Fruit fly (Drosophila melanogaster): ENCODE measurements around the gene Recs1.

The Recs1 gene

dm6 chr3R:14122347-14122812 is 31.2 kb downstream of the Recs1 start, which contains the start of the genes Abi and twf (continued):
- TF ChIP-seq CG14014 (GFP tag; IDR thresholded peaks at IDR 0.05) (peak; percentile 54; the same call in 1 of the 2 replicates), CG15073 (GFP tag; optimal IDR thresholded peaks at IDR 0.05) (no peak), CG9609 (GFP tag; optimal IDR thresholded peaks at IDR 0.05) (peak; percentile 45), Spps (tag; optimal IDR thresholded peaks at IDR 0.05) (peak; percentile 29), B-H2 (GFP tag; optimal IDR thresholded peaks at IDR 0.05) (peak; percentile 72), PHDP (tag; optimal IDR thresholded peaks at IDR 0.05) (peak; percentile 74), Aef1 (GFP tag; IDR thresholded peaks at IDR 0.05) (peak; percentile 68), CG16815 (GFP tag; optimal IDR thresholded peaks at IDR 0.05) (peak; percentile 43), CG6683 (GFP tag; optimal IDR thresholded peaks at IDR 0.05) (peak; percentile 22), bsh (GFP tag; optimal IDR thresholded peaks at IDR 0.05) (peak in 1 of 2 experiments; percentile 62), ci (GFP tag; IDR thresholded peaks at IDR 0.05) (no peak; the same call in 2 of the 3 replicates), fru (optimal IDR thresholded peaks at IDR 0.05) (no peak), CG12391 (tag; optimal IDR thresholded peaks at IDR 0.05) (peak; percentile 87), bcd (GFP tag; optimal IDR thresholded peaks at IDR 0.05) (peak; percentile 59), toy (GFP tag; IDR thresholded peaks at IDR 0.05) (no peak), lola (GFP tag; optimal IDR thresholded peaks at IDR 0.05) (peak in 1 of 3 experiments; percentile 63), CG10565 (GFP tag; optimal IDR thresholded peaks at IDR 0.05) (no peak), lmd (GFP tag; IDR thresholded peaks at IDR 0.05) (peak; percentile 54), ERR (GFP tag; optimal IDR thresholded peaks at IDR 0.05) (peak; percentile 47), dpn (GFP tag; optimal IDR thresholded peaks at IDR 0.05) (peak; percentile 75 to 80), Atf-2 (GFP tag; optimal IDR thresholded peaks at IDR 0.05) (peak; percentile 6), lbe (GFP tag; optimal IDR thresholded peaks at IDR 0.05) (peak; percentile 73), MESR4 (GFP tag; optimal IDR thresholded peaks at IDR 0.05) (peak; percentile 24), CG42726 (GFP tag; IDR thresholded peaks at IDR 0.05; ENCODE audit: partially characterized antibody) (no peak), CG11085 (GFP tag; IDR thresholded peaks at IDR 0.05) (no peak), Xrp1 (GFP tag; IDR thresholded peaks at IDR 0.05) (peak; percentile 72; the same call in 1 of the 2 replicates), Sox102F (GFP tag; optimal IDR thresholded peaks at IDR 0.05) (peak; percentile 63), sc (optimal IDR thresholded peaks at IDR 0.05) (no peak), sc (GFP tag; optimal IDR thresholded peaks at IDR 0.05) (peak; percentile 28), CG2678 (tag; optimal IDR thresholded peaks at IDR 0.05) (no peak), CG6689 (GFP tag; IDR thresholded peaks at IDR 0.05) (peak; percentile 72), pum (GFP tag; optimal IDR thresholded peaks at IDR 0.05) (peak; percentile 45), rib (GFP tag; IDR thresholded peaks at IDR 0.05) (0 out of 2 replicates have a peak, but pooled peaks have one; percentile 37), Lhr (GFP tag; optimal IDR thresholded peaks at IDR 0.05) (peak; percentile 42), GATAe (GFP tag; conservative IDR thresholded peaks at IDR 0.05) (no peak), CG11093 (GFP tag; IDR thresholded peaks at IDR 0.05) (no peak), Sry-β (GFP tag; optimal IDR thresholded peaks at IDR 0.05) (peak; percentile 89), eve (GFP tag; optimal IDR thresholded peaks at IDR 0.05) (no peak), Gsc (GFP tag; IDR thresholded peaks at IDR 0.05) (no peak), CG6272 (GFP tag; IDR thresholded peaks at IDR 0.05) (peak; percentile 47; the same call in 1 of the 2 replicates), esg (GFP tag; conservative IDR thresholded peaks at IDR 0.05) (peak; percentile 39), NfI (GFP tag; optimal IDR thresholded peaks at IDR 0.05) (peak; percentile 64), CG18599 (GFP tag; optimal IDR thresholded peaks at IDR 0.05) (peak; percentile 67), mirr (GFP tag; optimal IDR thresholded peaks at IDR 0.05) (no peak), sim (GFP tag; IDR thresholded peaks at IDR 0.05) (0 out of 2 replicates have a peak, but pooled peaks have one; percentile 19), chn (GFP tag; optimal IDR thresholded peaks at IDR 0.05) (peak; percentile 71), sr (GFP tag; IDR thresholded peaks at IDR 0.05) (no peak), Jarid2 (GFP tag; optimal IDR thresholded peaks at IDR 0.05) (no peak), HHEX (GFP tag; optimal IDR thresholded peaks at IDR 0.05) (peak; percentile 58), crp (GFP tag; optimal IDR thresholded peaks at IDR 0.05) (peak in 1 of 2 experiments; percentile 56)

Measured in whole organism, embryonic.